Worm (Caenorhabditis elegans) whole organism, late embryonic: ENCODE results near the gene R144.12.

Experiments
- hlh-30 ChIP-seq: sonication (generic microtip); optimal IDR thresholded peaks from 2 replicates; lab custom pipeline; 2017; ENCODE audit warnings: antibody characterized with exemption, missing genetic modification characterization, missing compliant biosample characterization; ENCODE audit not compliant: insufficient read depth
- ref-2 ChIP-seq: sonication (generic microtip); optimal IDR thresholded peaks from 2 replicates; lab custom pipeline; 2016; ENCODE audit warnings: missing genetic modification characterization, missing compliant biosample characterization
- unc-3 ChIP-seq, 2 experiments: fragments of 200-800 bp in 1 of 2; sonication (Bioruptor generic) in 1 of 2; sonication (generic microtip) in 1 of 2; conservative IDR thresholded peaks in 1 of 2; optimal IDR thresholded peaks in 1 of 2; 2 replicates each; pipeline versions ENCODE4 v1.3.6 to Lab custom; 2016 to 2022; ENCODE audit warnings: missing compliant biosample characterization in 2 of 2, missing genetic modification characterization in 2 of 2, missing genetic modification reagents in 1 of 2

DNA sequence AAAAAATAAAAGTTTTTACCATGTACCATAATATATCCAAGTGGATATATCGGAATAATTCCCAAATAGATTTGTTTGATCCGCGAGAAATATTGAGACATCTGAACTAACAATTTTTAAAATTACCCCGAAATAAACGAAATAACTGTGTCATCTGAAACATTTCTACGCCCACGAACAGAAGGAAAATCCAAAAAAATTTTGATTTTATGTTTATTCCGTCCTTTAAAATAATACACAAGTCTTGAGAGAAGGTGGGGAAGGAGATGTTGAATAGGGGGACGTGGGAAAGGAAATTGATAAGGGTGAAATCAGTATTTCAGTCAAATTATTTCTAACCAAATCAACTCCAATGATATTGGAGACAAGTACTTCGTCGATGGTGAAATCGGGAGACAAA, 1.9 kb upstream of the R144.12 start, which contains the start of gene R144.11:
- TF ChIP-seq hlh-30 (tag; lab: Kevin White, UChicago) (no peak), ref-2 (tag; lab: Kevin White, UChicago) (no peak), unc-3 (GFP tag; conservative IDR thresholded peaks at IDR 0.05; lab: Robert Waterston, UW) (no peak), unc-3 (tag; optimal IDR thresholded peaks at IDR 0.05; lab: Kevin White, UChicago) (no peak)
